Fruit fly (Drosophila melanogaster) whole organism, pupa: ENCODE measurements around the gene TkR86C.

Source experiments
- CG15710 ChIP-seq: fragments of 200-800 bp; sonication (Bioruptor generic); optimal IDR thresholded peaks from 2 replicates; lab custom pipeline; 2018; ENCODE audit warnings: missing biosample characterization, mild to moderate bottlenecking, missing genetic modification characterization, moderate library complexity
- CG8301 ChIP-seq: fragments of 200-800 bp; sonication (Bioruptor generic); optimal IDR thresholded peaks from 2 replicates; lab custom pipeline; 2018; ENCODE audit warnings: missing biosample characterization, mild to moderate bottlenecking, missing genetic modification characterization
- Pif1B ChIP-seq: fragments of 200-800 bp; sonication (Bioruptor generic); optimal IDR thresholded peaks from 3 replicates; lab custom pipeline; 2016; ENCODE audit warnings: missing biosample characterization, missing genetic modification characterization

- no peak for TF ChIP-seq CG15710
- TF ChIP-seq Pif1B (GFP tag; lab: Kevin White, UChicago), result no peak
- TF ChIP-seq CG8301 (tag; lab: Kevin White, UChicago), result no peak
Observed at dm6 chr3R:10755534-10755933, 4.5 kb upstream of the TkR86C start, which contains the start of gene CG14691.
